Worm (Caenorhabditis elegans) whole organism, L4 larva: Measurements from ENCODE around the gene K07C11.7.

ENCODE experiments used
- D1046.2 ChIP-seq: fragments of 200-800 bp; sonication (Bioruptor generic); IDR thresholded peaks from 2 replicates; pipeline ENCODE4 v1.3.6; 2022; ENCODE audit warnings: missing genetic modification characterization, missing compliant biosample characterization
- F26F4.8 ChIP-seq: fragments of 200-800 bp; sonication (Bioruptor generic); conservative IDR thresholded peaks from 2 replicates; pipeline ENCODE4 v1.3.6; 2022; ENCODE audit warnings: missing genetic modification characterization, missing compliant biosample characterization
- F37D6.2 ChIP-seq: sonication (generic microtip); optimal IDR thresholded peaks from 2 replicates; lab custom pipeline; 2016; ENCODE audit warnings: mild to moderate bottlenecking, missing genetic modification characterization, missing compliant biosample characterization
- Y48G9A.11 ChIP-seq: fragments of 200-800 bp; sonication (Bioruptor generic); IDR thresholded peaks from 2 replicates; pipeline ENCODE4 v1.3.6; 2022; ENCODE audit warnings: missing genetic modification reagents, missing genetic modification characterization, missing compliant biosample characterization
- Y5F2A.4 ChIP-seq: fragments of 200-800 bp; sonication (Bioruptor generic); optimal IDR thresholded peaks from 2 replicates; lab custom pipeline; 2018; ENCODE audit warnings: mild to moderate bottlenecking, missing genetic modification characterization, missing compliant biosample characterization
- aha-1 ChIP-seq: fragments of 150-350 bp; peaks from one replicate; lab custom pipeline; 2014; ENCODE audit warnings: missing biosample characterization, missing genetic modification characterization
- ceh-32 ChIP-seq: sonication (generic microtip); optimal IDR thresholded peaks from 2 replicates; lab custom pipeline; 2016; ENCODE audit warnings: mild to moderate bottlenecking, missing genetic modification characterization, missing compliant biosample characterization; ENCODE audit not compliant: poor library complexity
- ceh-82 ChIP-seq: sonication (generic microtip); optimal IDR thresholded peaks from 2 replicates; lab custom pipeline; 2017; ENCODE audit warnings: missing biosample characterization, missing genetic modification characterization
- ces-1 ChIP-seq: fragments of 150-350 bp; sonication (generic microtip); optimal IDR thresholded peaks from 4 replicates; lab custom pipeline; 2014; ENCODE audit warnings: missing biosample characterization, missing genetic modification reagents, missing genetic modification characterization
- ctbp-1 ChIP-seq: fragments of 200-800 bp; sonication (Bioruptor generic); IDR thresholded peaks from 2 replicates; pipeline ENCODE4 v1.3.6; 2022; ENCODE audit warnings: missing genetic modification reagents, missing genetic modification characterization, missing compliant biosample characterization
- daf-12 ChIP-seq: fragments of 150-350 bp; optimal IDR thresholded peaks from 2 replicates; lab custom pipeline; 2014; ENCODE audit warnings: missing biosample characterization, missing genetic modification reagents, missing genetic modification characterization
- daf-16 ChIP-seq, 3 experiments: sonication (generic microtip); optimal IDR thresholded peaks; 2 replicates each; lab custom pipeline; 2016 to 2017; ENCODE audit warnings: missing genetic modification characterization in 3 of 3, missing genetic modification reagents in 3 of 3, mild to moderate bottlenecking in 2 of 3, missing compliant biosample characterization in 2 of 3, missing biosample characterization in 1 of 3, moderate library complexity in 1 of 3
- dmd-6 ChIP-seq: fragments of 200-800 bp; sonication (Bioruptor generic); IDR thresholded peaks from 2 replicates; pipeline ENCODE4 v1.3.6; 2022; ENCODE audit warnings: missing genetic modification reagents, missing genetic modification characterization, missing compliant biosample characterization
- dpl-1 ChIP-seq: fragments of 150-350 bp; optimal IDR thresholded peaks from 2 replicates; lab custom pipeline; 2014; ENCODE audit warnings: missing biosample characterization, missing genetic modification reagents, missing genetic modification characterization
- fos-1 ChIP-seq: fragments of 150-350 bp; optimal IDR thresholded peaks from 2 replicates; lab custom pipeline; 2014; ENCODE audit warnings: missing biosample characterization, missing genetic modification characterization
- hif-1 ChIP-seq, 2 experiments: sonication (generic microtip); optimal IDR thresholded peaks; 2 replicates each; lab custom pipeline; 2016 to 2017; ENCODE audit warnings: missing compliant biosample characterization in 2 of 2, missing genetic modification characterization in 2 of 2, missing genetic modification reagents in 2 of 2, missing genotype in 2 of 2, mild to moderate bottlenecking in 1 of 2
- hlh-11 ChIP-seq: fragments of 200-800 bp; sonication (Bioruptor generic); optimal IDR thresholded peaks from 2 replicates; lab custom pipeline; 2018; ENCODE audit warnings: mild to moderate bottlenecking, missing genetic modification characterization, missing compliant biosample characterization
- hlh-30 ChIP-seq: sonication (generic microtip); optimal IDR thresholded peaks from 2 replicates; lab custom pipeline; 2017; ENCODE audit warnings: antibody characterized with exemption, mild to moderate bottlenecking, missing genetic modification characterization, missing compliant biosample characterization; ENCODE audit not compliant: insufficient read depth
- hmg-1.1 ChIP-seq: fragments of 200-800 bp; sonication (Bioruptor generic); IDR thresholded peaks from 2 replicates; pipeline ENCODE4 v1.3.6; 2022; ENCODE audit warnings: missing genetic modification reagents, missing genetic modification characterization, missing compliant biosample characterization
- lin-1 ChIP-seq: fragments of 200-800 bp; sonication (Bioruptor generic); IDR thresholded peaks from 2 replicates; pipeline ENCODE4 v1.3.6; 2022; ENCODE audit warnings: missing genetic modification reagents, missing genetic modification characterization, missing compliant biosample characterization
- lin-15B ChIP-seq: fragments of 150-350 bp; sonication (generic microtip); optimal IDR thresholded peaks from 3 replicates; lab custom pipeline; 2014; ENCODE audit warnings: missing biosample characterization, missing genetic modification characterization
- lin-38 ChIP-seq: fragments of 200-800 bp; sonication (Bioruptor generic); IDR thresholded peaks from 2 replicates; pipeline ENCODE4 v1.3.6; 2022; ENCODE audit warnings: missing genetic modification reagents, missing genetic modification characterization, missing compliant biosample characterization
- lsy-2 ChIP-seq, 2 experiments: fragments of 150-350 bp in 1 of 2; sonication (generic microtip) in 1 of 2; optimal IDR thresholded peaks; 2 replicates each; lab custom pipeline; 2014 to 2017; ENCODE audit warnings: missing biosample characterization in 2 of 2, missing genetic modification characterization in 2 of 2
- mdl-1 ChIP-seq, 2 experiments: fragments of 150-350 bp in 1 of 2; sonication (generic microtip) in 1 of 2; optimal IDR thresholded peaks; 2 replicates each; lab custom pipeline; 2014 to 2017; ENCODE audit warnings: missing biosample characterization in 2 of 2, missing genetic modification characterization in 2 of 2
- mxl-2 ChIP-seq: fragments of 200-800 bp; sonication (Bioruptor generic); conservative IDR thresholded peaks from 2 replicates; pipeline ENCODE4 v1.3.6; 2022; ENCODE audit warnings: missing genetic modification reagents, missing genetic modification characterization, missing compliant biosample characterization
- nhr-11 ChIP-seq: fragments of 150-350 bp; optimal IDR thresholded peaks from 2 replicates; lab custom pipeline; 2014; ENCODE audit warnings: missing biosample characterization, missing genetic modification characterization
- nhr-111 ChIP-seq: fragments of 200-800 bp; sonication (Bioruptor generic); optimal IDR thresholded peaks from 2 replicates; lab custom pipeline; 2018; ENCODE audit warnings: mild to moderate bottlenecking, missing genetic modification characterization, missing compliant biosample characterization
- nhr-237 ChIP-seq: sonication (generic microtip); optimal IDR thresholded peaks from 2 replicates; lab custom pipeline; 2017; ENCODE audit warnings: missing biosample characterization, missing genetic modification characterization
- nhr-28 ChIP-seq: fragments of 150-350 bp; optimal IDR thresholded peaks from 2 replicates; lab custom pipeline; 2014; ENCODE audit warnings: missing biosample characterization, missing genetic modification characterization
- nhr-48 ChIP-seq: sonication (generic microtip); optimal IDR thresholded peaks from 2 replicates; lab custom pipeline; 2016; ENCODE audit warnings: mild to moderate bottlenecking, missing genetic modification characterization, missing compliant biosample characterization
- pha-4 ChIP-seq, 2 experiments: fragments of 150-350 bp in 1 of 2; fragments of 200-800 bp in 1 of 2; sonication (Bioruptor generic) in 1 of 2; IDR thresholded peaks in 1 of 2; optimal IDR thresholded peaks in 1 of 2; 2 replicates each; pipeline versions ENCODE4 v1.3.6 to Lab custom; 2014 to 2022; ENCODE audit warnings: missing genetic modification characterization in 2 of 2, missing genetic modification reagents in 2 of 2, missing biosample characterization in 1 of 2, missing compliant biosample characterization in 1 of 2
- skn-1 ChIP-seq: fragments of 150-350 bp; optimal IDR thresholded peaks from 2 replicates; lab custom pipeline; 2014; ENCODE audit warnings: missing biosample characterization, missing genetic modification characterization
- tag-97 ChIP-seq: fragments of 200-800 bp; sonication (Bioruptor generic); IDR thresholded peaks from 2 replicates; pipeline ENCODE4 v1.3.6; 2022; ENCODE audit warnings: missing genetic modification characterization, missing compliant biosample characterization
- tra-1 ChIP-seq: fragments of 200-800 bp; sonication (Bioruptor generic); IDR thresholded peaks from 2 replicates; pipeline ENCODE4 v1.3.6; 2022; ENCODE audit warnings: missing genetic modification reagents, missing genetic modification characterization, missing compliant biosample characterization
- unc-130 ChIP-seq: sonication (generic microtip); optimal IDR thresholded peaks from 2 replicates; lab custom pipeline; 2016; ENCODE audit warnings: missing genetic modification reagents, missing genetic modification characterization, missing compliant biosample characterization
- unc-62 ChIP-seq, 3 experiments: fragments of 150-350 bp in 1 of 3; sonication (generic microtip); optimal IDR thresholded peaks in 2 of 3; peaks in 1 of 3; 1 replicate in 1 of 3; 2 replicates in 2 of 3; lab custom pipeline; 2014 to 2017; ENCODE audit warnings: missing biosample characterization in 3 of 3, missing genetic modification characterization in 3 of 3, missing genetic modification reagents in 3 of 3, missing genotype in 1 of 3

The K07C11.7 gene

ce11 chrV:8198994-8199393 is 14.8 kb downstream of the K07C11.7 start, which contains the start of gene F20D6.11:
Gene F20D6.11 (minus strand): TSS chrV:8199094.
- TF ChIP-seq nhr-48 (tag; lab: Kevin White, UChicago) (no peak), hlh-11 (peak; percentile 5), tag-97 (GFP tag; lab: Robert Waterston, UW) (no peak), Y48G9A.11 (GFP tag; lab: Robert Waterston, UW) (no peak), daf-16 (GFP tag; optimal IDR thresholded peaks at IDR 0.05; lab: Kevin White, UChicago) (no peak), daf-16 (tag; optimal IDR thresholded peaks at IDR 0.05; lab: Kevin White, UChicago) (peak; percentile 19)

- TF ChIP-seq fos-1 (tag; lab: Kevin White, UChicago) (no peak), ces-1 (GFP tag; lab: Kevin White, UChicago) (no peak), aha-1 (tag; lab: Kevin White, UChicago) (peak; percentile 27), F37D6.2 (tag; lab: Kevin White, UChicago) (no peak), unc-62 (GFP tag; optimal IDR thresholded peaks at IDR 0.05 in 1 of 2; lab: Kevin White, UChicago) (peak in 1 of 2 experiments; percentile 92), unc-62 (tag; optimal IDR thresholded peaks at IDR 0.05; lab: Kevin White, UChicago) (no peak), nhr-111 (GFP tag; lab: Kevin White, UChicago) (no peak), lin-1 (GFP tag; lab: Robert Waterston, UW) (no peak), pha-4 (GFP tag; IDR thresholded peaks at IDR 0.05; lab: Robert Waterston, UW) (no peak), pha-4 (tag; optimal IDR thresholded peaks at IDR 0.05; lab: Kevin White, UChicago) (no peak), D1046.2 (GFP tag; lab: Robert Waterston, UW) (no peak), daf-12 (no peak), lsy-2 (tag; optimal IDR thresholded peaks at IDR 0.05; lab: Kevin White, UChicago) (no peak), dmd-6 (GFP tag; lab: Robert Waterston, UW) (no peak), Y5F2A.4 (GFP tag; lab: Kevin White, UChicago) (no peak), hmg-1.1 (GFP tag; lab: Robert Waterston, UW) (no peak), ceh-32 (tag; lab: Kevin White, UChicago) (no peak), lin-38 (GFP tag; lab: Robert Waterston, UW) (no peak), F26F4.8 (GFP tag; lab: Robert Waterston, UW) (no peak), mdl-1 (tag; optimal IDR thresholded peaks at IDR 0.05; lab: Kevin White, UChicago) (no peak)
- TF ChIP-seq, all 104 proteins: peak for 2
Measured at ce11 chrV:8196993-8197392, 16.8 kb downstream of the K07C11.7 start.

ce11 chrV:8195889-8196418 is 17.8 kb downstream of the K07C11.7 start, which contains the start of gene F20D6.10:
Gene F20D6.10 (minus strand): TSS chrV:8195939.
- no peak for TF ChIP-seq nhr-28 (tag; lab: Kevin White, UChicago)
- TF ChIP-seq daf-16 (GFP tag; optimal IDR thresholded peaks at IDR 0.05; lab: Kevin White, UChicago), result peak in 1 of 2 experiments; percentile 55
- no peak for TF ChIP-seq daf-16 (tag; optimal IDR thresholded peaks at IDR 0.05; lab: Kevin White, UChicago)
- no peak for TF ChIP-seq ctbp-1 (GFP tag; lab: Robert Waterston, UW)
- peak; percentile 34 for TF ChIP-seq nhr-11 (tag; lab: Kevin White, UChicago)
- TF ChIP-seq dpl-1 (GFP tag; lab: Kevin White, UChicago), result no peak
- no peak for TF ChIP-seq skn-1
- TF ChIP-seq mxl-2, result no peak
- TF ChIP-seq hif-1 (tag; optimal IDR thresholded peaks at IDR 0.05; lab: Kevin White, UChicago), result no peak
- TF ChIP-seq ceh-82 (tag; lab: Kevin White, UChicago), result no peak
- TF ChIP-seq aha-1 (tag; lab: Kevin White, UChicago), result peak; percentile 58
- TF ChIP-seq unc-62 (GFP tag; optimal IDR thresholded peaks at IDR 0.05 in 1 of 2; lab: Kevin White, UChicago), result peak in 1 of 2 experiments; percentile 33
- TF ChIP-seq unc-62 (tag; optimal IDR thresholded peaks at IDR 0.05; lab: Kevin White, UChicago), result no peak
- TF ChIP-seq tra-1, result no peak
- TF ChIP-seq hlh-30 (tag; lab: Kevin White, UChicago), result peak; percentile 41
- TF ChIP-seq nhr-237 (tag; lab: Kevin White, UChicago), result no peak
- TF ChIP-seq unc-130 (GFP tag; lab: Kevin White, UChicago), result no peak
- TF ChIP-seq lin-15B (tag; lab: Kevin White, UChicago), result no peak
- TF ChIP-seq fos-1 (tag; lab: Kevin White, UChicago), result no peak
